Worm (Caenorhabditis elegans): Measurements from ENCODE around the gene Y67A10A.2.

DNA sequence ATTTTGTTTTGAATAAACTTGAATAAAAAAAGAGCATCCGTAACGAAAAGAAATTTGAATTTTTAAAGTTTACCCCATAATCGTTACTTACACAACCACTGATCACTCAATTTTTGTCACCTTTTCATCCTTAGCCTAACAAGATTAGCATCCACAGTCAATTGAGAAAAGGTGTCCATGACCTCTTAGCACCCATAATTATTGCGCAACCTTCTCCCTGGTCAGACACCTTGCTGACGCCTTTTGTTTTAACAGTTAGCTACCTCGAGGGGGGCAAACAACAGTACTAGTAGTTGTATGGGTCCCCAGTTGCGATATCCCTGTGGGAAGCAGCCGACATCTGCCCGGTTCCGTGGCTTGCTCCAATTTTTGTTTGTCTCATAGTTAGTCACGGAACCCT, 40.8 kb upstream of the Y67A10A.2 start:
- TF ChIP-seq unc-62 (GFP tag; optimal IDR thresholded peaks at IDR 0.05) (no peak), unc-39 (tag; optimal IDR thresholded peaks at IDR 0.05) (no peak), zip-8 (tag; optimal IDR thresholded peaks at IDR 0.05) (peak; percentile 88), lsy-2 (tag; optimal IDR thresholded peaks at IDR 0.05) (no peak), lin-13 (tag; optimal IDR thresholded peaks at IDR 0.05) (no peak), nhr-12 (tag; optimal IDR thresholded peaks at IDR 0.05) (no peak), ham-2 (GFP tag; optimal IDR thresholded peaks at IDR 0.05) (no peak), cnd-1 (tag; optimal IDR thresholded peaks at IDR 0.05) (no peak), sem-2 (GFP tag; optimal IDR thresholded peaks at IDR 0.05) (no peak), nhr-237 (tag; optimal IDR thresholded peaks at IDR 0.05) (no peak), snpc-4 (tag; optimal IDR thresholded peaks at IDR 0.05) (no peak), ces-1 (GFP tag; optimal IDR thresholded peaks at IDR 0.05) (no peak), ceh-83 (GFP tag; optimal IDR thresholded peaks at IDR 0.05) (no peak)
